Worm (Caenorhabditis elegans) whole organism, mixed stage, embryonic: ENCODE measurements around the gene fbxb-33.

Experiments
- M03D4.4 ChIP-seq: sonication (generic microtip); optimal IDR thresholded peaks from 2 replicates; lab custom pipeline; 2017; ENCODE audit warnings: mild to moderate bottlenecking, missing genetic modification characterization, missing compliant biosample characterization
- ces-1 ChIP-seq: fragments of 150-350 bp; optimal IDR thresholded peaks from 2 replicates; lab custom pipeline; 2014; ENCODE audit warnings: missing biosample characterization, missing genetic modification reagents, missing genetic modification characterization
- lsy-2 ChIP-seq: fragments of 150-350 bp; optimal IDR thresholded peaks from 2 replicates; lab custom pipeline; 2014; ENCODE audit warnings: missing biosample characterization, missing genetic modification characterization
- mab-5 ChIP-seq: fragments of 150-350 bp; optimal IDR thresholded peaks from 2 replicates; lab custom pipeline; 2014; ENCODE audit warnings: missing biosample characterization, missing genetic modification characterization
- mep-1 ChIP-seq: fragments of 150-350 bp; optimal IDR thresholded peaks from 2 replicates; lab custom pipeline; 2017; ENCODE audit warnings: missing biosample characterization, missing genetic modification reagents, missing genetic modification characterization, inconsistent platforms
- mls-2 ChIP-seq: sonication (generic microtip); optimal IDR thresholded peaks from 2 replicates; lab custom pipeline; 2016; ENCODE audit warnings: mild to moderate bottlenecking, missing genetic modification characterization, moderate library complexity, missing compliant biosample characterization
- nhr-12 ChIP-seq: fragments of 150-350 bp; optimal IDR thresholded peaks from 2 replicates; lab custom pipeline; 2014; ENCODE audit warnings: missing biosample characterization, missing genetic modification characterization
- nhr-2 ChIP-seq: fragments of 150-350 bp; optimal IDR thresholded peaks from 2 replicates; lab custom pipeline; 2014; ENCODE audit warnings: missing biosample characterization, missing genetic modification characterization
- snpc-4 ChIP-seq: fragments of 150-350 bp; optimal IDR thresholded peaks from 2 replicates; lab custom pipeline; 2014; ENCODE audit warnings: missing biosample characterization, missing genetic modification characterization
- unc-62 ChIP-seq: fragments of 150-350 bp; optimal IDR thresholded peaks from 2 replicates; lab custom pipeline; 2014; ENCODE audit warnings: missing biosample characterization, missing genetic modification reagents, missing genetic modification characterization
- zip-8 ChIP-seq: fragments of 150-350 bp; optimal IDR thresholded peaks from 2 replicates; lab custom pipeline; 2014; ENCODE audit warnings: missing biosample characterization, missing genetic modification characterization
- ztf-11 ChIP-seq: fragments of 150-350 bp; optimal IDR thresholded peaks from 2 replicates; lab custom pipeline; 2014; ENCODE audit warnings: missing biosample characterization, missing genetic modification characterization

DNA sequence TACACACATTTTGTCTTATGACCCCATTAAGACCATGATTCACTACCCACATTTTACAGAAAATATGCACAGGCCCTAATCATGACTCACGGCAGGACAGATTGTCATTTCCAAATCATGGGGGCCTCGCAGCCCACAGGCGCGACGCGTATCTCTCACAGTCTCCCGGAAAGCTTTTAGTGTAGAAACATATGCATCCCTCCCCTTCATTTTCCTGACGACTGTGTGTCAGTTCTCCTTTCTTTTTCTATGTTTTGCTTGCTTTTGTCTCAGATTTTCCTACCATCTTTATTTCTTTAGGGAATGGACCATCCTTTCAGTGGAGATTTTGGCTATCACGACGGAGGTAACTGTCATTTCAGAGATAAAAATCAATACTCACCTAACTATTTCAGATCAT, 6.0 kb upstream of the fbxb-33 start, which contains the start of gene M151.1:
- TF ChIP-seq ztf-11 (tag; lab: Kevin White, UChicago) = no peak
- TF ChIP-seq ces-1 (GFP tag; lab: Kevin White, UChicago) = no peak
- TF ChIP-seq nhr-12 (tag; lab: Kevin White, UChicago) = no peak
- TF ChIP-seq M03D4.4 (tag; lab: Kevin White, UChicago) = no peak
- TF ChIP-seq unc-62 (GFP tag; lab: Kevin White, UChicago) = no peak
- TF ChIP-seq zip-8 (tag; lab: Kevin White, UChicago) = no peak
- TF ChIP-seq lsy-2 (tag; lab: Kevin White, UChicago) = no peak
- no peak for TF ChIP-seq snpc-4 (tag; lab: Kevin White, UChicago)
- no peak for TF ChIP-seq mls-2 (tag; lab: Kevin White, UChicago)
- TF ChIP-seq mab-5 = no peak
- TF ChIP-seq mep-1 (tag; lab: Kevin White, UChicago) = no peak
- TF ChIP-seq nhr-2 (tag; lab: Kevin White, UChicago) = no peak
